Fruit fly (Drosophila melanogaster) whole organism, wandering third instar larva: ENCODE results near the gene noc.

Source experiments
- CrebA ChIP-seq: fragments of 200-800 bp; sonication (Bioruptor generic); optimal IDR thresholded peaks from 2 replicates; lab custom pipeline; 2016; ENCODE audit warnings: missing biosample characterization, mild to moderate bottlenecking, missing genetic modification characterization, borderline replicate concordance
- Dfd ChIP-seq: fragments of >200 bp; optimal IDR thresholded peaks from 2 replicates; lab custom pipeline; 2017; ENCODE audit warnings: missing biosample characterization, missing genetic modification characterization
- Hr78 ChIP-seq: fragments of >200 bp; optimal IDR thresholded peaks from 2 replicates; lab custom pipeline; 2017; ENCODE audit warnings: missing biosample characterization, missing genetic modification characterization
- OdsH ChIP-seq: fragments of 200-800 bp; sonication (Bioruptor generic); optimal IDR thresholded peaks from 2 replicates; lab custom pipeline; 2016; ENCODE audit warnings: missing biosample characterization, mild to moderate bottlenecking, missing genetic modification characterization
- br ChIP-seq: fragments of 200-800 bp; sonication (Bioruptor generic); optimal IDR thresholded peaks from 2 replicates; lab custom pipeline; 2016; ENCODE audit warnings: missing biosample characterization, missing genetic modification characterization
- h ChIP-seq: fragments of 200-800 bp; sonication (Bioruptor generic); optimal IDR thresholded peaks from 3 replicates; lab custom pipeline; 2016; ENCODE audit warnings: missing biosample characterization, mild to moderate bottlenecking, missing genetic modification characterization
- lola ChIP-seq: fragments of >200 bp; optimal IDR thresholded peaks from 2 replicates; lab custom pipeline; 2017; ENCODE audit warnings: missing biosample characterization, missing genetic modification characterization
- pan ChIP-seq: fragments of >200 bp; optimal IDR thresholded peaks from 2 replicates; lab custom pipeline; 2017
- psq ChIP-seq: fragments of 200-800 bp; sonication (Bioruptor generic); optimal IDR thresholded peaks from 3 replicates; lab custom pipeline; 2017; ENCODE audit warnings: missing biosample characterization, mild to moderate bottlenecking, missing genetic modification characterization, moderate library complexity
- rgr ChIP-seq: fragments of 200-800 bp; sonication (Bioruptor generic); optimal IDR thresholded peaks from 3 replicates; lab custom pipeline; 2016; ENCODE audit warnings: missing biosample characterization, mild to moderate bottlenecking, missing genetic modification characterization
- sage ChIP-seq: fragments of 200-800 bp; sonication (Bioruptor generic); optimal IDR thresholded peaks from 2 replicates; lab custom pipeline; 2016; ENCODE audit warnings: missing biosample characterization, mild to moderate bottlenecking, missing genetic modification characterization

dm6 chr2L:14448784-14449183 is 41.9 kb upstream of the noc start:
- TF ChIP-seq Dfd (GFP tag; lab: Kevin White, UChicago) (no peak), OdsH (GFP tag; lab: Kevin White, UChicago) (no peak), sage (GFP tag; lab: Kevin White, UChicago) (no peak), lola (GFP tag; lab: Kevin White, UChicago) (no peak), CrebA (no peak), Hr78 (GFP tag; lab: Kevin White, UChicago) (no peak), pan (lab: Kevin White, UChicago) (no peak), br (GFP tag; lab: Kevin White, UChicago) (no peak), h (GFP tag; lab: Kevin White, UChicago) (no peak), psq (GFP tag; lab: Kevin White, UChicago) (no peak), rgr (GFP tag; lab: Kevin White, UChicago) (no peak)
